Worm (Caenorhabditis elegans) whole organism, L3 larva: Measurements from ENCODE around the gene F18A1.1.

Source experiments
- ZK546.5 ChIP-seq: sonication (generic microtip); optimal IDR thresholded peaks from 2 replicates; lab custom pipeline; 2017; ENCODE audit warnings: missing biosample characterization, missing genetic modification characterization
- aly-2 ChIP-seq: fragments of 150-350 bp; optimal IDR thresholded peaks from 2 replicates; lab custom pipeline; 2014; ENCODE audit warnings: missing biosample characterization, missing genetic modification characterization
- ama-1 ChIP-seq: fragments of 150-350 bp; optimal IDR thresholded peaks from 2 replicates; lab custom pipeline; 2018
- ceh-16 ChIP-seq: sonication (generic microtip); optimal IDR thresholded peaks from 2 replicates; lab custom pipeline; 2017; ENCODE audit warnings: missing biosample characterization, missing genetic modification characterization
- ceh-28 ChIP-seq: fragments of 150-350 bp; optimal IDR thresholded peaks from 2 replicates; lab custom pipeline; 2014; ENCODE audit warnings: missing biosample characterization, missing genetic modification reagents, missing genetic modification characterization
- ceh-82 ChIP-seq: fragments of 150-350 bp; optimal IDR thresholded peaks from 2 replicates; lab custom pipeline; 2014; ENCODE audit warnings: missing biosample characterization, missing genetic modification characterization
- egl-27 ChIP-seq: sonication (generic microtip); optimal IDR thresholded peaks from 4 replicates; lab custom pipeline; 2017; ENCODE audit warnings: missing biosample characterization, missing genetic modification reagents, missing genetic modification characterization
- egl-5 ChIP-seq: fragments of 150-350 bp; optimal IDR thresholded peaks from 2 replicates; lab custom pipeline; 2017; ENCODE audit warnings: missing biosample characterization, missing genetic modification reagents, missing genetic modification characterization, inconsistent platforms
- elt-2 ChIP-seq: sonication (generic microtip); optimal IDR thresholded peaks from 2 replicates; lab custom pipeline; 2016; ENCODE audit warnings: missing genetic modification reagents, mild to moderate bottlenecking, missing genetic modification characterization, missing compliant biosample characterization
- elt-3 ChIP-seq, 3 experiments: fragments of 150-350 bp in 1 of 3; sonication (generic microtip) in 2 of 3; optimal IDR thresholded peaks; 2 replicates in 2 of 3; 4 replicates in 1 of 3; lab custom pipeline; 2014 to 2017; ENCODE audit warnings: missing biosample characterization in 3 of 3, missing genetic modification characterization in 3 of 3
- fkh-10 ChIP-seq: sonication (generic microtip); optimal IDR thresholded peaks from 2 replicates; lab custom pipeline; 2017; ENCODE audit warnings: missing biosample characterization, missing genetic modification reagents, missing genetic modification characterization
- fkh-2 ChIP-seq: fragments of 150-350 bp; optimal IDR thresholded peaks from 2 replicates; lab custom pipeline; 2014; ENCODE audit warnings: missing biosample characterization, missing genetic modification reagents, missing genetic modification characterization
- jun-1 ChIP-seq: fragments of 150-350 bp; optimal IDR thresholded peaks from 2 replicates; lab custom pipeline; 2014; ENCODE audit warnings: missing biosample characterization, missing genetic modification reagents, missing genetic modification characterization
- lin-15B ChIP-seq: fragments of 150-350 bp; optimal IDR thresholded peaks from 2 replicates; lab custom pipeline; 2014; ENCODE audit warnings: missing biosample characterization, missing genetic modification characterization
- lin-39 ChIP-seq: fragments of 150-350 bp; optimal IDR thresholded peaks from 2 replicates; lab custom pipeline; 2018; ENCODE audit warnings: missing biosample characterization, missing genetic modification reagents, missing genetic modification characterization
- lsy-12 ChIP-seq: sonication (generic microtip); optimal IDR thresholded peaks from 2 replicates; lab custom pipeline; 2016; ENCODE audit warnings: mild to moderate bottlenecking, missing genetic modification characterization, missing compliant biosample characterization
- mdl-1 ChIP-seq: fragments of 150-350 bp; optimal IDR thresholded peaks from 2 replicates; lab custom pipeline; 2014; ENCODE audit warnings: missing biosample characterization, missing genetic modification characterization
- nfya-1 ChIP-seq: sonication (generic microtip); optimal IDR thresholded peaks from 2 replicates; lab custom pipeline; 2017; ENCODE audit warnings: missing genetic modification characterization, mild to moderate bottlenecking, missing compliant biosample characterization, antibody characterized with exemption, moderate library complexity; ENCODE audit not compliant: insufficient read depth
- nhr-11 ChIP-seq: fragments of 150-350 bp; optimal IDR thresholded peaks from 2 replicates; lab custom pipeline; 2014; ENCODE audit warnings: missing biosample characterization, missing genetic modification characterization
- nhr-23 ChIP-seq: fragments of 150-350 bp; optimal IDR thresholded peaks from 2 replicates; lab custom pipeline; 2014; ENCODE audit warnings: missing biosample characterization, missing genetic modification reagents, missing genetic modification characterization
- nhr-237 ChIP-seq: fragments of 150-350 bp; optimal IDR thresholded peaks from 2 replicates; lab custom pipeline; 2014; ENCODE audit warnings: missing biosample characterization, missing genetic modification characterization
- nhr-25 ChIP-seq: sonication (generic microtip); optimal IDR thresholded peaks from 2 replicates; lab custom pipeline; 2017; ENCODE audit warnings: missing biosample characterization, missing genetic modification characterization
- nhr-28 ChIP-seq: fragments of 150-350 bp; optimal IDR thresholded peaks from 2 replicates; lab custom pipeline; 2014; ENCODE audit warnings: missing biosample characterization, missing genetic modification characterization
- nhr-76 ChIP-seq: fragments of 150-350 bp; sonication (generic microtip); optimal IDR thresholded peaks from 5 replicates; lab custom pipeline; 2014; ENCODE audit warnings: missing biosample characterization, missing genetic modification characterization
- nhr-77 ChIP-seq: fragments of 150-350 bp; optimal IDR thresholded peaks from 2 replicates; lab custom pipeline; 2014; ENCODE audit warnings: missing biosample characterization, missing genetic modification characterization
- pha-4 ChIP-seq: fragments of 150-350 bp; optimal IDR thresholded peaks from 2 replicates; lab custom pipeline; 2014; ENCODE audit warnings: missing biosample characterization, missing genetic modification reagents, missing genetic modification characterization
- pqm-1 ChIP-seq: fragments of 150-350 bp; optimal IDR thresholded peaks from 2 replicates; lab custom pipeline; 2017; ENCODE audit warnings: missing biosample characterization, missing genetic modification characterization, inconsistent platforms
- sea-2 ChIP-seq: fragments of 150-350 bp; sonication (generic microtip); optimal IDR thresholded peaks from 4 replicates; lab custom pipeline; 2014; ENCODE audit warnings: missing biosample characterization, missing genetic modification reagents, missing genetic modification characterization
- skn-1 ChIP-seq: fragments of 150-350 bp; optimal IDR thresholded peaks from 2 replicates; lab custom pipeline; 2014; ENCODE audit warnings: missing biosample characterization, missing genetic modification characterization
- tbx-2 ChIP-seq: sonication (generic microtip); optimal IDR thresholded peaks from 2 replicates; lab custom pipeline; 2016; ENCODE audit warnings: mild to moderate bottlenecking, missing genetic modification characterization, missing compliant biosample characterization
- unc-39 ChIP-seq: sonication (generic microtip); optimal IDR thresholded peaks from 4 replicates; lab custom pipeline; 2017; ENCODE audit warnings: missing biosample characterization, missing genetic modification characterization
- unc-62 ChIP-seq: fragments of 150-350 bp; sonication (generic microtip); optimal IDR thresholded peaks from 4 replicates; lab custom pipeline; 2014; ENCODE audit warnings: missing biosample characterization, missing genetic modification reagents, missing genetic modification characterization
- ztf-4 ChIP-seq: fragments of 150-350 bp; optimal IDR thresholded peaks from 2 replicates; lab custom pipeline; 2014; ENCODE audit warnings: missing biosample characterization, missing genetic modification characterization

F18A1.1 gene

DNA sequence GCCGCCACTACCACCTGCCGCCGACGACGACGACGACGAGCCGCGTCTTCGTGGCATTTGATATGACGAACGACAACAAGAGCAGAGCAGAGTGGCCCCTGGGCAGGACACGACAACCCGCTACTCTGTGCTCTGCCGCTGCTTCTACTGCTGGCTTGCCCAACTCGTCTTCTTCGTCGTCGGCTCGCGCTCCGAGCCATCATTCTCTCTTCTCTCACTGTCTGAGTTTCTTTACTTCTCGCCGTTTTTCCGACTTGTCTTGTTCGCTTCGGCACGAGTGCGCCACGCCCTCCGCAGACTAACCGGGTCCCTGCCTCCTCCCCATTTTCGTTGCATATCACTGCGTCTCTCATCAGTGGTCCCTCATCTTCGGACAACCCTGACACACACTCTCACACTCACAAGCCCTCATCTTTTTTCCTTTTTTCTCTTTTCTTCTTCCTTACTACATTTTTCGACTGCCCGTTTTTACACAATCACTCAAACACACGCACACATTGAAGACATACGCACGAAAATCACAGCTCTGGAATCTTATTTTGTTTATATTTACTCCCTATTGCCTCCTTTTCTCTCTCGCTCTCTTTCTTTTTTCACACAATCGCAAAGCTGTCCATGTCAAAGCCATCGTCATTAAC is 42.6 kb upstream of the F18A1.1 start (continued):
- no peak for TF ChIP-seq elt-2 (tag; lab: Kevin White, UChicago)
- no peak for TF ChIP-seq nhr-76 (tag; lab: Kevin White, UChicago)
- peak; percentile 60 for TF ChIP-seq nhr-11 (tag; lab: Kevin White, UChicago)
- no peak for TF ChIP-seq egl-27 (tag; lab: Kevin White, UChicago)
- TF ChIP-seq unc-39 = no peak
- TF ChIP-seq sea-2 = no peak
- peak; percentile 9 for TF ChIP-seq tbx-2 (tag; lab: Kevin White, UChicago)
- TF ChIP-seq ceh-28 (tag; lab: Kevin White, UChicago) = peak; percentile 11
- TF ChIP-seq fkh-2 (tag; lab: Kevin White, UChicago) = no peak
- TF ChIP-seq ztf-4 (tag; lab: Kevin White, UChicago) = no peak
- no peak for TF ChIP-seq aly-2
- TF ChIP-seq nhr-77 (tag; lab: Kevin White, UChicago) = no peak
- TF ChIP-seq ceh-16 (tag; lab: Kevin White, UChicago) = no peak
- TF ChIP-seq skn-1 (tag; lab: Kevin White, UChicago) = peak; percentile 35
- TF ChIP-seq elt-3 (tag; optimal IDR thresholded peaks at IDR 0.05; lab: Kevin White, UChicago) = no peak
- TF ChIP-seq jun-1 (tag; lab: Kevin White, UChicago) = no peak

DNA sequence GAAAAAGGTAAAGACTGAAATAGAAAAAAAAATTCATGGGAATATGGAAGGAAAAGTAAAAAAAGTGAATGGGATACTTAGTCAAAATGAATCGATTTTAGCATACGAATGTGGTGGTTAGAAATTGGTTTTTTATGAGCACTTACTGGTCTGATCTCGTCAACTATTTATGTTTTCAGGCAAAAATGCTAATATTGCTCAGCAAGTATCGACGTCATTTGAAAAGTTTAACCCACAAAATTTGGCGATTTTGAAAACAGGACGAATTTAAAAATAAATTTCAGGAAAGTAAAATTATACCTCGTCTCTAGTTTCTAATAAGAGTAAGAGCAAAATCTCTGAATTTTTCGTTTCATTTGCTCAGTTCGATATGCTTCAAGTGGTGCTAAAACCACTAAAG is 41.5 kb upstream of the F18A1.1 start:
- TF ChIP-seq unc-62 (GFP tag; lab: Kevin White, UChicago) (no peak), ama-1 (lab: Kevin White, UChicago) (peak; percentile 36)

DNA sequence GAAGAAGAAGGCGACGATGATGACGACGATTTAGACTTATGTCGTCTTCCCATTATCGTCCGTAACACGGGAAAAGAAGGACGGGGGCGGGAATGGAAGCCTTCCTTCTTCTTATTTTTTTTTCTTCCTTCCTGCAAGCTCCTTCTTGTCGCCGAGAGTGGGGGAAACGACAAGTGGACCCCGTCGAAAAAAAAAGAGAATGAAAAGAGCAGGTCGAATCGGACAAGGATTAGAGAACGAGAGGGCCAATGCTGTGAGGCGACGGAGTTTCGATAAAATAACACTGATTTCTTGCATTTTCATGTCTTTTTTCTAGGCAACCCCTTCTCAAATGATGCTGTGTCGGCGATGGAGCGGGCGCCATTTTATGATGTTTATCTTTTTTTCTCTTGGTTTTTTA is 33.5 kb upstream of the F18A1.1 start, which contains the start of gene pde-4:
TSS of gene pde-4 (minus strand) at position 76 of the 400 bp plus-strand sequence.
- TF ChIP-seq egl-5 (tag; lab: Kevin White, UChicago) = peak; percentile 66
- no peak for TF ChIP-seq fkh-10
- no peak for TF ChIP-seq nhr-237 (tag; lab: Kevin White, UChicago)
- TF ChIP-seq elt-3 (tag; optimal IDR thresholded peaks at IDR 0.05; lab: Kevin White, UChicago) = no peak
- no peak for TF ChIP-seq lsy-12 (tag; lab: Kevin White, UChicago)
- TF ChIP-seq ama-1 (lab: Kevin White, UChicago) = no peak
- no peak for TF ChIP-seq ZK546.5 (tag; lab: Kevin White, UChicago)
- no peak for TF ChIP-seq lin-15B

DNA sequence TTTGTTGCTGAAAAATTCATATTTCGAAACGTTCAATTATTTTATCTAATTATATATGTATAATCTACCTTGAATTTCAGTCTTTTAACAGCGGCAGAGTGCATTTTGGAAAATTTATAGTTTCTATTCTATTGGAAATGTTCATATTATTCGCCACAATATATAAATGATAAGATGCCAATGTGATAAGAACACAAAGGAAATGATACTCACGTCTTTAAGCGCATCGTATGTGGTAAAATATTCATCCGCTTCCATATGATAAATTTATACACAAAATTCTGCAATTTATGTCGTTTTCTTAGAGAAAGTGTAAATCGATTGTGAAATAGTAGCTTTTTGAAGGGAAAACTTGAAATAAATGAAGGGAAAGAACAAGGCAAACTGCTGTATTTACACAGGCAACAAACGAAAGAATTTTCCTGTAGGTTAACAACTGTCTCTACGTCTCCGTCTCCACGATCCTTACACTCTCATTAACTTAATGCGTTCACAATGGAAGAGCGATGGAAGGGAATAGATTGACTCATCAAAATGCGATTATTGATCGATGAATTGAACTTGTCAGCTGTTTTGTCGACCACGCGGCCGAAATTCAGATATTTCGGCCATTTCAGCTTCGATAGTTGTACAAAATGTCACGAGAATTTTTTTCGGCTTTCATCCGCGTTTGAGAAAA is 22.5 kb upstream of the F18A1.1 start, which contains the start of gene alfa-1:
TSS of gene alfa-1 (minus strand) at position 515 of the 679 bp plus-strand sequence.
- TF ChIP-seq pqm-1 = peak; percentile 70
- peak; percentile 84 for TF ChIP-seq elt-2 (tag; lab: Kevin White, UChicago)
- TF ChIP-seq mdl-1 (tag; lab: Kevin White, UChicago) = no peak
- no peak for TF ChIP-seq nhr-28 (tag; lab: Kevin White, UChicago)
- peak; percentile 62 for TF ChIP-seq nhr-25 (tag; lab: Kevin White, UChicago)
- TF ChIP-seq nhr-237 (tag; lab: Kevin White, UChicago) = no peak
- TF ChIP-seq pha-4 = peak; percentile 84
- TF ChIP-seq skn-1 (tag; lab: Kevin White, UChicago) = no peak
- TF ChIP-seq ceh-82 (tag; lab: Kevin White, UChicago) = no peak
- TF ChIP-seq nhr-23 (tag; lab: Kevin White, UChicago) = peak; percentile 39
- TF ChIP-seq tbx-2 (tag; lab: Kevin White, UChicago) = no peak
- TF ChIP-seq ceh-28 (tag; lab: Kevin White, UChicago) = peak; percentile 11
- no peak for TF ChIP-seq nhr-77 (tag; lab: Kevin White, UChicago)
- no peak for TF ChIP-seq lin-39 (tag; lab: Kevin White, UChicago)
- no peak for TF ChIP-seq sea-2
- TF ChIP-seq fkh-10 = no peak
- TF ChIP-seq nfya-1 (tag; lab: Kevin White, UChicago) = peak; percentile 12
